Worm (Caenorhabditis elegans) whole organism, mixed stage, embryonic: ENCODE results near the gene F22H10.1.

Experiments used
- M03D4.4 ChIP-seq: sonication (generic microtip); optimal IDR thresholded peaks from 2 replicates; lab custom pipeline; 2017; ENCODE audit warnings: mild to moderate bottlenecking, missing genetic modification characterization, missing compliant biosample characterization
- bed-3 ChIP-seq: fragments of 200-800 bp; sonication (Bioruptor generic); optimal IDR thresholded peaks from 3 replicates; lab custom pipeline; 2018; ENCODE audit warnings: mild to moderate bottlenecking, missing genetic modification characterization, moderate library complexity, missing compliant biosample characterization
- blmp-1 ChIP-seq: fragments of 150-350 bp; optimal IDR thresholded peaks from 2 replicates; lab custom pipeline; 2014; ENCODE audit warnings: missing biosample characterization, missing genetic modification characterization
- ceh-39 ChIP-seq: fragments of 150-350 bp; optimal IDR thresholded peaks from 2 replicates; lab custom pipeline; 2014; ENCODE audit warnings: missing biosample characterization, missing genetic modification characterization
- ceh-43 ChIP-seq: fragments of 200-800 bp; sonication (Bioruptor generic); optimal IDR thresholded peaks from 2 replicates; lab custom pipeline; 2018; ENCODE audit warnings: mild to moderate bottlenecking, missing genetic modification characterization, moderate library complexity, missing compliant biosample characterization
- ceh-83 ChIP-seq: fragments of 200-800 bp; sonication (Bioruptor generic); optimal IDR thresholded peaks from 2 replicates; lab custom pipeline; 2018; ENCODE audit warnings: mild to moderate bottlenecking, missing genetic modification characterization, missing compliant biosample characterization
- ces-1 ChIP-seq: fragments of 150-350 bp; optimal IDR thresholded peaks from 2 replicates; lab custom pipeline; 2014; ENCODE audit warnings: missing biosample characterization, missing genetic modification reagents, missing genetic modification characterization
- cnd-1 ChIP-seq: fragments of 200-800 bp; sonication (Bioruptor generic); optimal IDR thresholded peaks from 2 replicates; lab custom pipeline; 2018; ENCODE audit warnings: mild to moderate bottlenecking, missing genetic modification characterization, missing compliant biosample characterization
- elt-1 ChIP-seq: sonication (generic microtip); optimal IDR thresholded peaks from 2 replicates; lab custom pipeline; 2017; ENCODE audit warnings: missing genetic modification characterization, mild to moderate bottlenecking, missing compliant biosample characterization, antibody characterized with exemption, moderate library complexity, borderline replicate concordance; ENCODE audit not compliant: insufficient read depth
- elt-3 ChIP-seq: fragments of 150-350 bp; optimal IDR thresholded peaks from 2 replicates; lab custom pipeline; 2014; ENCODE audit warnings: missing biosample characterization, missing genetic modification characterization
- flh-1 ChIP-seq: fragments of 200-800 bp; sonication (Bioruptor generic); optimal IDR thresholded peaks from 2 replicates; lab custom pipeline; 2018; ENCODE audit warnings: mild to moderate bottlenecking, missing genetic modification characterization, moderate library complexity, missing compliant biosample characterization
- ham-2 ChIP-seq: fragments of 200-800 bp; sonication (Bioruptor generic); optimal IDR thresholded peaks from 2 replicates; lab custom pipeline; 2018; ENCODE audit warnings: mild to moderate bottlenecking, missing genetic modification characterization, missing compliant biosample characterization
- hlh-1 ChIP-seq: fragments of 150-350 bp; optimal IDR thresholded peaks from 2 replicates; lab custom pipeline; 2014; ENCODE audit warnings: missing biosample characterization, missing genetic modification reagents, missing genetic modification characterization
- lin-13 ChIP-seq: fragments of 150-350 bp; optimal IDR thresholded peaks from 2 replicates; lab custom pipeline; 2014; ENCODE audit warnings: missing biosample characterization, missing genetic modification characterization
- lin-32 ChIP-seq: fragments of 200-800 bp; sonication (Bioruptor generic); optimal IDR thresholded peaks from 2 replicates; lab custom pipeline; 2018; ENCODE audit warnings: mild to moderate bottlenecking, missing genetic modification characterization, missing compliant biosample characterization
- lsy-2 ChIP-seq: fragments of 150-350 bp; optimal IDR thresholded peaks from 2 replicates; lab custom pipeline; 2014; ENCODE audit warnings: missing biosample characterization, missing genetic modification characterization
- mab-5 ChIP-seq: fragments of 150-350 bp; optimal IDR thresholded peaks from 2 replicates; lab custom pipeline; 2014; ENCODE audit warnings: missing biosample characterization, missing genetic modification characterization
- mls-2 ChIP-seq: sonication (generic microtip); optimal IDR thresholded peaks from 2 replicates; lab custom pipeline; 2016; ENCODE audit warnings: mild to moderate bottlenecking, missing genetic modification characterization, moderate library complexity, missing compliant biosample characterization
- nhr-12 ChIP-seq: fragments of 150-350 bp; optimal IDR thresholded peaks from 2 replicates; lab custom pipeline; 2014; ENCODE audit warnings: missing biosample characterization, missing genetic modification characterization
- nhr-2 ChIP-seq: fragments of 150-350 bp; optimal IDR thresholded peaks from 2 replicates; lab custom pipeline; 2014; ENCODE audit warnings: missing biosample characterization, missing genetic modification characterization
- nhr-237 ChIP-seq: fragments of 150-350 bp; optimal IDR thresholded peaks from 2 replicates; lab custom pipeline; 2014; ENCODE audit warnings: missing biosample characterization, missing genetic modification characterization
- nhr-28 ChIP-seq: fragments of 150-350 bp; optimal IDR thresholded peaks from 2 replicates; lab custom pipeline; 2014; ENCODE audit warnings: missing biosample characterization, missing genetic modification characterization
- nhr-76 ChIP-seq: sonication (generic microtip); optimal IDR thresholded peaks from 2 replicates; lab custom pipeline; 2017; ENCODE audit warnings: missing biosample characterization, missing genetic modification characterization
- pha-4 ChIP-seq: fragments of 150-350 bp; optimal IDR thresholded peaks from 2 replicates; lab custom pipeline; 2018; ENCODE audit warnings: missing biosample characterization, missing genetic modification reagents, missing genetic modification characterization
- sem-2 ChIP-seq: fragments of 200-800 bp; sonication (Bioruptor generic); optimal IDR thresholded peaks from 2 replicates; lab custom pipeline; 2018; ENCODE audit warnings: mild to moderate bottlenecking, missing genetic modification characterization, missing compliant biosample characterization
- sptf-1 ChIP-seq: sonication (generic microtip); optimal IDR thresholded peaks from 2 replicates; lab custom pipeline; 2017; ENCODE audit warnings: mild to moderate bottlenecking, missing genetic modification characterization, moderate library complexity, missing compliant biosample characterization
- tbx-8 ChIP-seq: fragments of 200-800 bp; sonication (Bioruptor generic); optimal IDR thresholded peaks from 2 replicates; lab custom pipeline; 2018; ENCODE audit warnings: mild to moderate bottlenecking, missing genetic modification characterization, moderate library complexity, missing compliant biosample characterization
- unc-120 ChIP-seq: sonication (generic microtip); optimal IDR thresholded peaks from 2 replicates; lab custom pipeline; 2017; ENCODE audit warnings: missing genetic modification characterization, missing compliant biosample characterization; ENCODE audit not compliant: poor library complexity, severe bottlenecking
- unc-39 ChIP-seq: fragments of 150-350 bp; optimal IDR thresholded peaks from 2 replicates; lab custom pipeline; 2014; ENCODE audit warnings: missing biosample characterization, missing genetic modification characterization
- unc-62 ChIP-seq: fragments of 150-350 bp; optimal IDR thresholded peaks from 2 replicates; lab custom pipeline; 2014; ENCODE audit warnings: missing biosample characterization, missing genetic modification reagents, missing genetic modification characterization
- zip-8 ChIP-seq: fragments of 150-350 bp; optimal IDR thresholded peaks from 2 replicates; lab custom pipeline; 2014; ENCODE audit warnings: missing biosample characterization, missing genetic modification characterization
- ztf-11 ChIP-seq: fragments of 150-350 bp; optimal IDR thresholded peaks from 2 replicates; lab custom pipeline; 2014; ENCODE audit warnings: missing biosample characterization, missing genetic modification characterization

F22H10.1 gene

DNA sequence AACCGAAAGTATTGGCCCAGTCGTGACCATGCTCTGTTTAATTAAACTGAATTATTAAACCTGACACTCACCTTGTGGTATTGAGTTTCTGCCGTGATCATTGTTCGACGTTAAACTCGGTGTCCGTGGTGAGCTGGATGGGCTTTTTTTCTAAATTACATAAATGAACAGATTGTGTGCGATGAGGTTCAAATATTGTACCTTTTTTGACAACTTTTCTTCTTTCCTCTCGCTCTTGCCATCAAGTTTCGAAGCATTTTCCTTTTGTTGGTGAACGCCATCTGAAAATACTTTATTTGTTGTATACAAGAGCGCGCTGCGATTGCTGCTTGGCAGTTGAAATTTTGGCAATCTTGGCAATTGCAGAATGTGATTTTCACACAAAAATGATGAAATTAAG is 14.3 kb upstream of the F22H10.1 start, which contains the start of gene F22H10.11:
Gene F22H10.11 (minus strand): TSS at position 101 of the 400 bp plus-strand sequence.
- no peak for TF ChIP-seq pha-4 (tag; lab: Kevin White, UChicago)
- TF ChIP-seq, all 35 proteins: peak for 0

DNA sequence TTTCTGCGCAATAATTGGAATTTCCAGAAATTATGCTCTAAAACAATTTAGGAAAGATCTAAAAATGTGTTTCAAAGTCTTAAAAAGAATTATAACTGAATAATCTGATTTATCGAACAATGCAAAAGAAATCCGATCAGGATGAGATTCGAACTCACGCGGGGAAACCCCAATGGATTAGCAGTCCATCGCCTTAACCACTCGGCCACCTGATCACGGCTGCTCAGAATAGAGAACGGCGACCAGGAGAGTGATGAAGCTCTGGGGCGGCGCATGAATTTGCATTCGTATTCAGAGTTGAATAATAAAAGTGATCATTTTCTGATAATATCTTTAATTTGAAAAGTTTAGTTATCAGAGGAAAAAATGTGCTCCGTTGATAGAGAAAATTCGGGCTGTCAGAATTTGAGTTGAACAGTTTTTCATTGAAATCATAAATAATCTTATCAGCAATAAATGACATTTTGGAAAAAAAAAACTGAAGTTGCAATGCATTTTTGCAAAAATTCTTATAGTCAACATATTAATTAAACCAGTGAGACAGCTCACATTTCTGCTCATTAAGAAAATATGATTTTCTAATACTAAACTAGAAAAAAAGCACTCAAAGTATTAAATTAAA is 12.3 kb upstream of the F22H10.1 start:
- no peak for TF ChIP-seq ham-2 (GFP tag; lab: Kevin White, UChicago)
- no peak for TF ChIP-seq mab-5

DNA sequence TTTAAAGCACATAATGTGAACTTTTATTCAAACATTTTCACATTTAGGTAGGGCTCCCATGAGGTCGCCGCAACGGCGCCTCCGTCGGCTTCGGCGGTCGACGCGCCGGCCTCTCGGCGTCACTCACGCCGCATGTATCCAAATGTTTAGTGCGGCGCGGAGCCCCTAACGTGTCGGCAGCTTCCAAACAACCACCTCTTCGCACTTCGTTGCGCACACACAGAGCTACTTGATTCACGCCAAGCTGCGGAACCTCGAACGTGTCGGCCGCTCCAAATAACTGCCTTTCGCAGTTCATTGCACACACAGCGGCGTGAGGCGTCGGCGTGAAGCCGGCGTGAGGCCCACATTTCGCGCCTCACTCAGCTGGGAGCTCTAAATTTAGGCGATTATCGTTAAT is 11.2 kb upstream of the F22H10.1 start, which contains the start of gene F22H10.6:
Gene F22H10.6 (minus strand): TSS at position 292 of the 400 bp plus-strand sequence.
- TF ChIP-seq lin-32 (GFP tag; lab: Kevin White, UChicago) (no peak), blmp-1 (no peak), unc-120 (tag; lab: Kevin White, UChicago) (no peak), nhr-237 (tag; lab: Kevin White, UChicago) (no peak), cnd-1 (tag; lab: Kevin White, UChicago) (no peak)

DNA sequence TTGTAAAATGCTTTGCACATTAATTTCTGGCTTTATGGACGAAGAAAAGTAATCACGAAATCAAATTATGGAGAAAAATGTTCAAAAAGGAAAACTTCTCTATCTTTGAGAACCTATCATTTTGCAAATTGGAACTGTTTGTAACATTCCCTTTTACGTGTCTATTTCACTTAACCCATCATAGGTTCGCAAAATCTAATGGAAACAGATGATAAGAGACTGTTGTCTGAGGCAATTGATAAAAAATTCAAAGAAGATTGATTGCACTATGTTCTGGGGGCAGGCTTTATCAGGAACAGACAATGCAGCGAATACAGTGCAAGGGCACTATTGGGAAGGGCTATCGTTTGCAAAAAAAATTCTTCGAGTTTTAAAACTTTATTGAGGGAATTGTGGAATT is 7.1 kb upstream of the F22H10.1 start:
- TF ChIP-seq tbx-8 (no peak), hlh-1 (no peak), mls-2 (tag; lab: Kevin White, UChicago) (no peak), mab-5 (no peak), cnd-1 (tag; lab: Kevin White, UChicago) (no peak), ceh-43 (GFP tag; lab: Kevin White, UChicago) (no peak), nhr-28 (tag; lab: Kevin White, UChicago) (no peak), sptf-1 (no peak), sem-2 (no peak), ham-2 (GFP tag; lab: Kevin White, UChicago) (no peak), flh-1 (no peak), lin-32 (GFP tag; lab: Kevin White, UChicago) (no peak), pha-4 (tag; lab: Kevin White, UChicago) (no peak), zip-8 (tag; lab: Kevin White, UChicago) (no peak), lin-13 (tag; lab: Kevin White, UChicago) (no peak), bed-3 (no peak), nhr-237 (tag; lab: Kevin White, UChicago) (no peak), unc-39 (no peak), nhr-2 (tag; lab: Kevin White, UChicago) (no peak), lsy-2 (no peak)

DNA sequence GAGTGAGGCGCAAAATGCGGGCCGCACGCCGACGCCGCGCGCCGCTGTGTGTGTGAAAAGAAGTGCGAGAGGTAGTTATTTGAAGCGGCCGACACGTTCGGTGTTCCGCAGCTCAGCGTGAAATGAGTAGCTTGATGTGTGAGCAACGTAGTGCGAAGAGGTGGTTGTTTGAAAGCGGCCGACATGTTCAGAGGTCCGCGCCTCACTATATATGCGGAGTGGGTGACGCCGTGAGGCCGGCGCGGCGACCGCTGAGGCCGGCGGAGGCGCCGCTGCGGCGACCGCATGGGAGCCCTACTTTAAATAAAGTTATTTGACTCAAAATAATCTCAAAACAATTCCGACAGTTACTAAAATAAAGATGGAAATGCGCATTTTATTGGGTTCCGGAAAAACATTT is 5.4 kb upstream of the F22H10.1 start:
- TF ChIP-seq flh-1 (no peak), elt-3 (no peak), elt-1 (no peak), nhr-12 (tag; lab: Kevin White, UChicago) (no peak), pha-4 (tag; lab: Kevin White, UChicago) (no peak), ceh-39 (tag; lab: Kevin White, UChicago) (no peak), sem-2 (no peak), M03D4.4 (tag; lab: Kevin White, UChicago) (no peak), sptf-1 (no peak), unc-62 (no peak), ceh-83 (GFP tag; lab: Kevin White, UChicago) (no peak), lin-13 (tag; lab: Kevin White, UChicago) (no peak), nhr-2 (tag; lab: Kevin White, UChicago) (no peak)

DNA sequence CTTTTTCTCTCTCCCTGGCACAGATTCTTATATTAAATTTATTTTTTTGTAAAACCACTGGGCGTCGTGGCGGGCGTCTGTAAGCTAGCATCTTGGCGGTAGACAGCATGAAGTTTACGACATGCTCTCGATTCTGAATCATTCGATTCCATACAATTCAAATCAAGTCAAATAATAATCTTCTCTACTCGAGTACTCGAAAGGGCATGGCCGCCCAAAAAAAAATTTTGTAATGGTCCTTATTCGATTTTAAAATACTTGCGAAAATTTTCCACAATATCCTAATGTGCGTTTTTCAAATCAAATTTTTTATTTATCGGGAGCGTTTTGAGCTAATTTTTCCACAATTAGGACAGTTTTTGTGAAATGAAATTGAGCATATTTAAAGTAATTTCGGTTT is 4.2 kb upstream of the F22H10.1 start:
- TF ChIP-seq lin-13 (tag; lab: Kevin White, UChicago), result no peak
- no peak for TF ChIP-seq ham-2 (GFP tag; lab: Kevin White, UChicago)
- TF ChIP-seq unc-62, result no peak
- no peak for TF ChIP-seq ceh-43 (GFP tag; lab: Kevin White, UChicago)
- TF ChIP-seq ztf-11 (tag; lab: Kevin White, UChicago), result no peak
- no peak for TF ChIP-seq pha-4 (tag; lab: Kevin White, UChicago)
- TF ChIP-seq mab-5, result no peak
- TF ChIP-seq zip-8 (tag; lab: Kevin White, UChicago), result no peak
- no peak for TF ChIP-seq ces-1 (GFP tag; lab: Kevin White, UChicago)
- TF ChIP-seq bed-3, result no peak
- no peak for TF ChIP-seq nhr-76 (tag; lab: Kevin White, UChicago)
- TF ChIP-seq ceh-39 (tag; lab: Kevin White, UChicago), result no peak
